Worm (Caenorhabditis elegans) whole organism, late embryonic: Measurements from ENCODE around the gene aldo-1.

Source experiments
- C38D4.7 ChIP-seq: fragments of 200-800 bp; sonication (Bioruptor generic); optimal IDR thresholded peaks from 2 replicates; lab custom pipeline; 2018; ENCODE audit warnings: mild to moderate bottlenecking, missing genetic modification characterization, moderate library complexity, missing compliant biosample characterization
- F13H6.1 ChIP-seq: sonication (generic microtip); optimal IDR thresholded peaks from 2 replicates; lab custom pipeline; 2016; ENCODE audit warnings: missing genetic modification characterization, missing compliant biosample characterization
- T23F11.4 ChIP-seq: fragments of 200-800 bp; sonication (Bioruptor generic); optimal IDR thresholded peaks from 2 replicates; lab custom pipeline; 2018; ENCODE audit warnings: mild to moderate bottlenecking, missing genetic modification characterization, missing compliant biosample characterization
- ahr-1 ChIP-seq: sonication (generic microtip); optimal IDR thresholded peaks from 2 replicates; lab custom pipeline; 2016; ENCODE audit warnings: missing genetic modification characterization, missing compliant biosample characterization
- ama-1 ChIP-seq: fragments of 150-350 bp; optimal IDR thresholded peaks from 2 replicates; lab custom pipeline; 2014
- ceh-18 ChIP-seq: sonication (generic microtip); optimal IDR thresholded peaks from 2 replicates; lab custom pipeline; 2016; ENCODE audit warnings: missing genetic modification characterization, missing compliant biosample characterization
- ceh-19 ChIP-seq: fragments of 200-800 bp; sonication (Bioruptor generic); optimal IDR thresholded peaks from 2 replicates; lab custom pipeline; 2018; ENCODE audit warnings: mild to moderate bottlenecking, missing genetic modification characterization, missing compliant biosample characterization
- ceh-2 ChIP-seq: sonication (generic microtip); optimal IDR thresholded peaks from 2 replicates; lab custom pipeline; 2016; ENCODE audit warnings: missing genotype, missing genetic modification characterization, missing compliant biosample characterization
- ceh-22 ChIP-seq: sonication (generic microtip); optimal IDR thresholded peaks from 2 replicates; lab custom pipeline; 2017; ENCODE audit warnings: missing biosample characterization, missing genetic modification characterization
- ceh-24 ChIP-seq: sonication (generic microtip); optimal IDR thresholded peaks from 2 replicates; lab custom pipeline; 2016; ENCODE audit warnings: mild to moderate bottlenecking, missing genetic modification characterization, missing compliant biosample characterization
- ceh-34 ChIP-seq: sonication (generic microtip); optimal IDR thresholded peaks from 2 replicates; lab custom pipeline; 2016; ENCODE audit warnings: mild to moderate bottlenecking, missing genetic modification characterization, missing compliant biosample characterization
- ceh-45 ChIP-seq: fragments of 200-800 bp; sonication (Bioruptor generic); IDR thresholded peaks from 2 replicates; pipeline ENCODE4 v1.3.6; 2022; ENCODE audit warnings: missing genetic modification reagents, missing genetic modification characterization, missing compliant biosample characterization
- ceh-48 ChIP-seq: sonication (generic microtip); optimal IDR thresholded peaks from 2 replicates; lab custom pipeline; 2016; ENCODE audit warnings: missing genetic modification characterization, inconsistent platforms, missing compliant biosample characterization
- ceh-6 ChIP-seq: fragments of 200-800 bp; sonication (Bioruptor generic); optimal IDR thresholded peaks from 2 replicates; lab custom pipeline; 2018; ENCODE audit warnings: mild to moderate bottlenecking, missing genetic modification characterization, missing compliant biosample characterization
- ceh-9 ChIP-seq: sonication (generic microtip); optimal IDR thresholded peaks from 2 replicates; lab custom pipeline; 2016; ENCODE audit warnings: mild to moderate bottlenecking, missing genetic modification characterization, inconsistent platforms, missing compliant biosample characterization
- dmd-4 ChIP-seq: sonication (generic microtip); optimal IDR thresholded peaks from 2 replicates; lab custom pipeline; 2016; ENCODE audit warnings: borderline replicate concordance, missing genetic modification characterization, missing compliant biosample characterization
- elt-2 ChIP-seq: sonication (generic microtip); optimal IDR thresholded peaks from 2 replicates; lab custom pipeline; 2016; ENCODE audit warnings: missing genetic modification reagents, missing genetic modification characterization, missing compliant biosample characterization
- elt-4 ChIP-seq: sonication (generic microtip); optimal IDR thresholded peaks from 2 replicates; lab custom pipeline; 2016; ENCODE audit warnings: missing genetic modification characterization, missing compliant biosample characterization
- fax-1 ChIP-seq: sonication (generic microtip); optimal IDR thresholded peaks from 2 replicates; lab custom pipeline; 2016; ENCODE audit warnings: missing genotype, missing genetic modification characterization, missing compliant biosample characterization
- fkh-10 ChIP-seq: fragments of 150-350 bp; optimal IDR thresholded peaks from 2 replicates; lab custom pipeline; 2014; ENCODE audit warnings: missing biosample characterization, missing genetic modification reagents, missing genetic modification characterization
- fkh-6 ChIP-seq: sonication (generic microtip); optimal IDR thresholded peaks from 2 replicates; lab custom pipeline; 2016; ENCODE audit warnings: missing genetic modification characterization, missing compliant biosample characterization
- hlh-15 ChIP-seq: sonication (generic microtip); optimal IDR thresholded peaks from 2 replicates; lab custom pipeline; 2016; ENCODE audit warnings: missing genetic modification characterization, missing compliant biosample characterization
- hlh-30 ChIP-seq: sonication (generic microtip); optimal IDR thresholded peaks from 2 replicates; lab custom pipeline; 2017; ENCODE audit warnings: antibody characterized with exemption, missing genetic modification characterization, missing compliant biosample characterization; ENCODE audit not compliant: insufficient read depth
- hlh-6 ChIP-seq: sonication (generic microtip); optimal IDR thresholded peaks from 2 replicates; lab custom pipeline; 2016; ENCODE audit warnings: missing genotype, missing genetic modification characterization, missing compliant biosample characterization
- lin-11 ChIP-seq: fragments of 200-800 bp; sonication (Bioruptor generic); optimal IDR thresholded peaks from 2 replicates; lab custom pipeline; 2018; ENCODE audit warnings: mild to moderate bottlenecking, missing genetic modification characterization, missing compliant biosample characterization
- madf-2 ChIP-seq: sonication (generic microtip); optimal IDR thresholded peaks from 2 replicates; lab custom pipeline; 2017; ENCODE audit warnings: missing genetic modification characterization, missing compliant biosample characterization
- mec-3 ChIP-seq: sonication (generic microtip); optimal IDR thresholded peaks from 2 replicates; lab custom pipeline; 2016; ENCODE audit warnings: borderline replicate concordance, missing genetic modification characterization, missing compliant biosample characterization
- nfya-1 ChIP-seq: sonication (generic microtip); optimal IDR thresholded peaks from 2 replicates; lab custom pipeline; 2017; ENCODE audit warnings: missing genetic modification characterization, mild to moderate bottlenecking, missing compliant biosample characterization, antibody characterized with exemption, moderate library complexity
- nhr-11 ChIP-seq: fragments of 150-350 bp; optimal IDR thresholded peaks from 2 replicates; lab custom pipeline; 2014; ENCODE audit warnings: missing biosample characterization, missing genetic modification characterization
- npax-4 ChIP-seq: sonication (generic microtip); optimal IDR thresholded peaks from 2 replicates; lab custom pipeline; 2016; ENCODE audit warnings: missing genetic modification characterization, missing compliant biosample characterization
- pax-1 ChIP-seq: fragments of 150-350 bp; optimal IDR thresholded peaks from 2 replicates; lab custom pipeline; 2014; ENCODE audit warnings: missing biosample characterization, missing genetic modification characterization
- pha-2 ChIP-seq: sonication (generic microtip); optimal IDR thresholded peaks from 2 replicates; lab custom pipeline; 2017; ENCODE audit warnings: mild to moderate bottlenecking, missing genetic modification characterization, missing compliant biosample characterization
- pqm-1 ChIP-seq: sonication (generic microtip); optimal IDR thresholded peaks from 2 replicates; lab custom pipeline; 2016; ENCODE audit warnings: missing genetic modification characterization, missing compliant biosample characterization
- ref-2 ChIP-seq: sonication (generic microtip); optimal IDR thresholded peaks from 2 replicates; lab custom pipeline; 2016; ENCODE audit warnings: missing genetic modification characterization, missing compliant biosample characterization
- sdc-2 ChIP-seq: sonication (generic microtip); optimal IDR thresholded peaks from 2 replicates; lab custom pipeline; 2016; ENCODE audit warnings: missing genotype, missing genetic modification characterization, missing compliant biosample characterization
- sox-2 ChIP-seq: fragments of 200-800 bp; sonication (Bioruptor generic); IDR thresholded peaks from 2 replicates; pipeline ENCODE4 v1.3.6; 2022; ENCODE audit warnings: missing genetic modification reagents, missing genetic modification characterization, missing compliant biosample characterization
- sox-4 ChIP-seq: sonication (generic microtip); optimal IDR thresholded peaks from 2 replicates; lab custom pipeline; 2017; ENCODE audit warnings: mild to moderate bottlenecking, missing genetic modification characterization, inconsistent platforms, missing compliant biosample characterization
- tbx-2 ChIP-seq: sonication (generic microtip); optimal IDR thresholded peaks from 2 replicates; lab custom pipeline; 2016; ENCODE audit warnings: missing genetic modification characterization, missing compliant biosample characterization
- tbx-7 ChIP-seq: sonication (generic microtip); optimal IDR thresholded peaks from 2 replicates; lab custom pipeline; 2016; ENCODE audit warnings: missing genotype, missing genetic modification characterization, missing compliant biosample characterization
- unc-42 ChIP-seq: sonication (generic microtip); optimal IDR thresholded peaks from 2 replicates; lab custom pipeline; 2016; ENCODE audit warnings: missing genotype, missing genetic modification characterization, missing compliant biosample characterization
- unc-55 ChIP-seq: sonication (generic microtip); optimal IDR thresholded peaks from 2 replicates; lab custom pipeline; 2017; ENCODE audit warnings: missing biosample characterization, missing genetic modification reagents, missing genetic modification characterization
- unc-86 ChIP-seq: sonication (generic microtip); optimal IDR thresholded peaks from 2 replicates; lab custom pipeline; 2016; ENCODE audit warnings: missing genetic modification characterization, missing compliant biosample characterization
- zip-5 ChIP-seq: sonication (generic microtip); optimal IDR thresholded peaks from 2 replicates; lab custom pipeline; 2016; ENCODE audit warnings: missing genetic modification characterization, missing compliant biosample characterization
- ztf-16 ChIP-seq: sonication (generic microtip); optimal IDR thresholded peaks from 2 replicates; lab custom pipeline; 2017; ENCODE audit warnings: missing genetic modification characterization, missing compliant biosample characterization

The aldo-1 gene

ce11 chrIII:13560715-13561114, 4.0 kb downstream of the aldo-1 start:
- TF ChIP-seq hlh-6 (tag; lab: Kevin White, UChicago) (no peak), C38D4.7 (GFP tag; lab: Kevin White, UChicago) (no peak), T23F11.4 (GFP tag; lab: Kevin White, UChicago) (no peak), pax-1 (tag; lab: Kevin White, UChicago) (no peak), ceh-19 (no peak), sdc-2 (tag; lab: Kevin White, UChicago) (no peak), sox-4 (no peak)

ce11 chrIII:13556039-13556438, 8.7 kb downstream of the aldo-1 start:
- no peak for TF ChIP-seq tbx-7 (tag; lab: Kevin White, UChicago)
- no peak for TF ChIP-seq unc-42 (tag; lab: Kevin White, UChicago)
- TF ChIP-seq ceh-48 (tag; lab: Kevin White, UChicago) = no peak
- no peak for TF ChIP-seq sox-2
- TF ChIP-seq ceh-2 (tag; lab: Kevin White, UChicago) = no peak
- TF ChIP-seq ztf-16 (tag; lab: Kevin White, UChicago) = no peak
- TF ChIP-seq unc-86 (tag; lab: Kevin White, UChicago) = no peak
- TF ChIP-seq ceh-24 (tag; lab: Kevin White, UChicago) = no peak
- no peak for TF ChIP-seq pqm-1 (tag; lab: Kevin White, UChicago)
- TF ChIP-seq pha-2 (tag; lab: Kevin White, UChicago) = no peak
- no peak for TF ChIP-seq madf-2 (tag; lab: Kevin White, UChicago)
- no peak for TF ChIP-seq elt-2
- no peak for TF ChIP-seq F13H6.1 (tag; lab: Kevin White, UChicago)
- TF ChIP-seq ceh-6 (GFP tag; lab: Kevin White, UChicago) = no peak
- no peak for TF ChIP-seq T23F11.4 (GFP tag; lab: Kevin White, UChicago)

- TF ChIP-seq lin-11 (no peak), dmd-4 (tag; lab: Kevin White, UChicago) (no peak), sox-2 (no peak), nfya-1 (tag; lab: Kevin White, UChicago) (no peak), ceh-34 (no peak), madf-2 (tag; lab: Kevin White, UChicago) (no peak), ceh-45 (no peak), sox-4 (no peak), fkh-10 (GFP tag; lab: Kevin White, UChicago) (no peak), unc-86 (tag; lab: Kevin White, UChicago) (no peak), F13H6.1 (tag; lab: Kevin White, UChicago) (no peak), fkh-6 (no peak), zip-5 (no peak), ceh-18 (tag; lab: Kevin White, UChicago) (no peak), tbx-2 (tag; lab: Kevin White, UChicago) (no peak), nhr-11 (tag; lab: Kevin White, UChicago) (no peak), pax-1 (tag; lab: Kevin White, UChicago) (no peak), ceh-9 (no peak), npax-4 (tag; lab: Kevin White, UChicago) (no peak)
Observed at ce11 chrIII:13555234-13555633, 9.5 kb downstream of the aldo-1 start, which contains the start of gene scav-2. TSS of gene scav-2 (minus strand) at chrIII:13555334.

- TF ChIP-seq ceh-6 (GFP tag; lab: Kevin White, UChicago) = no peak
- no peak for TF ChIP-seq zip-5
- no peak for TF ChIP-seq pha-2 (tag; lab: Kevin White, UChicago)
- TF ChIP-seq nfya-1 (tag; lab: Kevin White, UChicago) = no peak
- no peak for TF ChIP-seq ceh-48 (tag; lab: Kevin White, UChicago)
- TF ChIP-seq fkh-6 = no peak
- TF ChIP-seq ceh-22 (tag; lab: Kevin White, UChicago) = no peak
- TF ChIP-seq, all 69 proteins: peak for 0
Observed at ce11 chrIII:13549960-13550359, 14.8 kb downstream of the aldo-1 start.

ce11 chrIII:13548982-13549381, 15.8 kb downstream of the aldo-1 start, which contains the start of gene mmad-1:
TSS of gene mmad-1 (minus strand) at chrIII:13549005.
- no peak for TF ChIP-seq nhr-11 (tag; lab: Kevin White, UChicago)
- peak; percentile 42 for TF ChIP-seq hlh-30
- TF ChIP-seq ceh-6 (GFP tag; lab: Kevin White, UChicago) = no peak
- no peak for TF ChIP-seq unc-86 (tag; lab: Kevin White, UChicago)
- no peak for TF ChIP-seq ama-1 (lab: Kevin White, UChicago)
- TF ChIP-seq ahr-1 = no peak
- TF ChIP-seq madf-2 (tag; lab: Kevin White, UChicago) = no peak
- TF ChIP-seq sox-4 = no peak
- TF ChIP-seq fax-1 = no peak
- TF ChIP-seq elt-4 (tag; lab: Kevin White, UChicago) = no peak
- peak; percentile 99 for TF ChIP-seq unc-55 (GFP tag; lab: Kevin White, UChicago)
- no peak for TF ChIP-seq hlh-15 (tag; lab: Kevin White, UChicago)
- no peak for TF ChIP-seq hlh-6 (tag; lab: Kevin White, UChicago)
- TF ChIP-seq nfya-1 (tag; lab: Kevin White, UChicago) = peak; percentile 8
- TF ChIP-seq mec-3 (tag; lab: Kevin White, UChicago) = no peak
- no peak for TF ChIP-seq npax-4 (tag; lab: Kevin White, UChicago)
- no peak for TF ChIP-seq ref-2
- TF ChIP-seq pha-2 (tag; lab: Kevin White, UChicago) = no peak
- no peak for TF ChIP-seq pax-1 (tag; lab: Kevin White, UChicago)
